Fruit fly (Drosophila melanogaster): ENCODE data around the gene CG4766.
A peak's percentile ranks its signal among the peaks of the same experiment; 100 is the strongest.

CG4766 gene

DNA sequence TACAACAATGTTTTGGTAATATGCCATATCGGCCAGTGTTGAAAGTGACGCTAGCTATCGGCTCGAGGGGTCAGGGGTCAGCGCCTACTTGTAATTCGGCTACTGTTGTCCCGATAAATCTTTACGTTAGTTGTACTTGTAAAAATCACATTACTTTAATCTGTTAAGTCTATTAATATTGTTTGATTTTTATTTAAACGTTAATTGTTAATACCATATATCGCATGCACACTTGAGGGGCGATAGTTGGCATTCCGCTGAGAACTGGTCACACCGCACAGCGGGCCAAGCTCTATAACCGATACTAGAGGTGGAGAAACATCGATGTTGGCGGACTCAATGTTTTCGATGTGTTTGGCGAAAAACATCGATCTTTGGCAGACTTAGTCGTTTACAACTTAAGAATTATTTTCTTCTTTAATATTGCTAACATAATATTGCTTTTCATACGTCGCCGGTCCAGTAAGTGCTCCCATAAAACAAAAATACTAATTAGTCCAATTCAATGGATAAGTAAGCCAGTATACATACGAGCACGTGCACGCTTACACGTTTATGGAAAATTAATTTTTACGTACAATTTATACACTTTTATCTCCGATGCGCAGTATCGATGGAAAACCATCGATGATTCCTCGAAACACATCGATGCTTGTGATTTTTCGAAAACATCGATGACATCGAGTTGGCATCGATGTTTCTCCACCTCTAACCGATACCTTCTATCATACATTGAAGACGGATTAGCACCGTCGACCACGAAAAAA lies 36.8 kb upstream of the CG4766 start, which contains the start of the genes rux and MCTS1 (continued):
- TF ChIP-seq CG14441 (GFP tag; IDR thresholded peaks at IDR 0.05) (no peak), CG5953 (GFP tag; IDR thresholded peaks at IDR 0.05) (no peak), aop (GFP tag; IDR thresholded peaks at IDR 0.05) (no peak), CG6854 (GFP tag; optimal IDR thresholded peaks at IDR 0.05) (no peak), tup (GFP tag; optimal IDR thresholded peaks at IDR 0.05) (peak; percentile 8), pho (GFP tag; optimal IDR thresholded peaks at IDR 0.05) (peak; percentile 25), CG17912 (GFP tag; optimal IDR thresholded peaks at IDR 0.05) (no peak), mam (GFP tag; optimal IDR thresholded peaks at IDR 0.05) (peak; percentile 49), CG10565 (GFP tag; optimal IDR thresholded peaks at IDR 0.05) (no peak), gem (tag; optimal IDR thresholded peaks at IDR 0.05) (peak; percentile 24), trem (tag; optimal IDR thresholded peaks at IDR 0.05) (peak; percentile 65), chinmo (GFP tag; IDR thresholded peaks at IDR 0.05; ENCODE audit: partially characterized antibody) (peak; percentile 89), lmd (GFP tag; IDR thresholded peaks at IDR 0.05) (peak; percentile 45; the same call in 1 of the 2 replicates), phol (tag; optimal IDR thresholded peaks at IDR 0.05) (peak; percentile 59), CG12659 (GFP tag; optimal IDR thresholded peaks at IDR 0.05) (peak; percentile 65), btn (GFP tag; optimal IDR thresholded peaks at IDR 0.05) (no peak), Mrtf (GFP tag; IDR thresholded peaks at IDR 0.05) (peak; percentile 8; the same call in 1 of the 3 replicates), ems (GFP tag; optimal IDR thresholded peaks at IDR 0.05) (no peak), CG18262 (tag; optimal IDR thresholded peaks at IDR 0.05) (peak; percentile 25), Ada2b (GFP tag; IDR thresholded peaks at IDR 0.05) (0 out of 2 replicates have a peak, but pooled peaks have one; percentile 27), Hr51 (GFP tag; optimal IDR thresholded peaks at IDR 0.05) (peak in 1 of 2 experiments; percentile 16), Lhr (GFP tag; optimal IDR thresholded peaks at IDR 0.05) (peak; percentile 77), NFAT (GFP tag; IDR thresholded peaks at IDR 0.05) (peak; percentile 65), seq (GFP tag; IDR thresholded peaks at IDR 0.05) (no peak), CG30403 (GFP tag; optimal IDR thresholded peaks at IDR 0.05) (peak; percentile 64), CG11504 (tag; optimal IDR thresholded peaks at IDR 0.05) (peak; percentile 44), Ets65A (GFP tag) (peak; percentile 85), tap (tag; optimal IDR thresholded peaks at IDR 0.05) (no peak), Gug (GFP tag; IDR thresholded peaks at IDR 0.05) (peak; percentile 56; the same call in 2 of the 4 replicates), chn (GFP tag; optimal IDR thresholded peaks at IDR 0.05) (peak; percentile 42), hth (optimal IDR thresholded peaks at IDR 0.05) (no peak), Myb (GFP tag; optimal IDR thresholded peaks at IDR 0.05) (peak; percentile 1), crc (GFP tag; optimal IDR thresholded peaks at IDR 0.05) (peak; percentile 31), Sry-β (GFP tag; optimal IDR thresholded peaks at IDR 0.05) (no peak), NC2β (GFP tag; optimal IDR thresholded peaks at IDR 0.05) (peak; percentile 35), Side (GFP tag; optimal IDR thresholded peaks at IDR 0.05) (peak; percentile 8), mirr (GFP tag; optimal IDR thresholded peaks at IDR 0.05) (no peak), pum (GFP tag; optimal IDR thresholded peaks at IDR 0.05) (peak; percentile 53), CG9797 (GFP tag; optimal IDR thresholded peaks at IDR 0.05) (peak; percentile 80), lbe (GFP tag; optimal IDR thresholded peaks at IDR 0.05) (peak; percentile 40), Deaf1 (tag; optimal IDR thresholded peaks at IDR 0.05) (no peak), Atf6 (GFP tag; IDR thresholded peaks at IDR 0.05) (no peak), amos (GFP tag; IDR thresholded peaks at IDR 0.05; ENCODE audit: partially characterized antibody) (peak; percentile 94), CG2678 (tag; optimal IDR thresholded peaks at IDR 0.05) (peak; percentile 40), CG4730 (GFP tag; IDR thresholded peaks at IDR 0.05) (no peak), tna (GFP tag; IDR thresholded peaks at IDR 0.05; ENCODE audit: partially characterized antibody) (peak; percentile 91), jumu (GFP tag; optimal IDR thresholded peaks at IDR 0.05) (peak; percentile 15), CG7963 (GFP tag; IDR thresholded peaks at IDR 0.05; ENCODE audit: partially characterized antibody) (peak; percentile 89), E2f2 (GFP tag; IDR thresholded peaks at IDR 0.05) (peak; percentile 32; the same call in 1 of the 2 replicates), CG8924 (tag; optimal IDR thresholded peaks at IDR 0.05) (peak; percentile 49)

Data from whole organism, embryonic.